Worm (Caenorhabditis elegans): ENCODE measurements around the gene srd-54.
A peak's percentile ranks its signal among the peaks of the same experiment; 100 is the strongest.

srd-54 gene

DNA sequence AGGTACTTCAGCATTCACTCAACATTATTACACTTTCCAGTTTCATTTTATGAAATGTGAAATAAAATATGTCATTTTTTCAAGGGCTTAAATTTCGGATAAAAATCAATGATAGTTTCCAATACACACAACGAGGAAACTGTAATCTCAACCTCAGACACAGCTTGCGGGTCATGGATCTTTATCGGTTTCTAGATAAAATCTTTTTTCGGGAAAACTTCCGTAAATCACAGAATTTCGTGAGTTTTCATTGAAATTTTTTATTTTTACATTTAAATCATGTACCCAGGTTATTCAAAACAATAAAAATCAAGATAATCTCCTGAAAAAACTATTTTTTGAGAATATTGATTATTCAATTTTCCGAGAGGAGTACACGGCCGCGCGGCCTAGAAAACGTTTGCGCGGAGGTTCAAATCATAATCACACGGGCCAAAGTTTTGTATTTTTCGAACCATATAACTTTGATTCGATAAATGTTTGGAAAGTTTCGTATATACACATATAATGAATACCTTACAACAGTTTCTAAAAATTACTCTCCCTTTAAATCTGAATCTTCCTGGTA lies 35.1 kb upstream of the srd-54 start (continued):
- TF ChIP-seq lsy-2 (tag; optimal IDR thresholded peaks at IDR 0.05) (peak in 1 of 2 experiments; percentile 26), hif-1 (tag; optimal IDR thresholded peaks at IDR 0.05) (peak in 1 of 2 experiments; percentile 43), zfp-3 (GFP tag; conservative IDR thresholded peaks at IDR 0.05) (0 out of 2 replicates have a peak, but pooled peaks have one; percentile 18)

DNA sequence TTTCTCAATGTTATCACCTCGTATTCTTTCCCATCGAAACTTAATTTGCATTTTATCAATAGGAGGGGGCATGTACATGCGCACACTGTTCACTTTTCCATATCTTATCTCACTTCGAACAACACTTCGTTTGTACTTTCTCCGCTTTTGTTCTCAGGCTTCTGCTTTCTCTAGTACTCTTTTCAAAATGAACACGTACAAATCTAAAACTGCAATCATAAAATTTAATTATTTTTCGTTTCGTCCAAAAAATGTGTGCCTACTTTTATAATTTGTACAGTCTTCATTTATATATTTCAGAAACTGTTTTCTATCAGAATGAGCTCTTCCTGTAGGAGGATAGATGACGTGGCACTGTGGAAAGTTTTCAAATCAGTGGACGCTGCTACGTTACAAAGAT lies 33.7 kb upstream of the srd-54 start, which contains the start of gene C07D10.1:
TSS of gene C07D10.1 (plus strand) at position 301 of the 400 bp plus-strand sequence.
- TF ChIP-seq fkh-10 (GFP tag; optimal IDR thresholded peaks at IDR 0.05) (no peak), lin-38 (GFP tag; IDR thresholded peaks at IDR 0.05) (peak; percentile 9; the same call in 1 of the 2 replicates)

DNA sequence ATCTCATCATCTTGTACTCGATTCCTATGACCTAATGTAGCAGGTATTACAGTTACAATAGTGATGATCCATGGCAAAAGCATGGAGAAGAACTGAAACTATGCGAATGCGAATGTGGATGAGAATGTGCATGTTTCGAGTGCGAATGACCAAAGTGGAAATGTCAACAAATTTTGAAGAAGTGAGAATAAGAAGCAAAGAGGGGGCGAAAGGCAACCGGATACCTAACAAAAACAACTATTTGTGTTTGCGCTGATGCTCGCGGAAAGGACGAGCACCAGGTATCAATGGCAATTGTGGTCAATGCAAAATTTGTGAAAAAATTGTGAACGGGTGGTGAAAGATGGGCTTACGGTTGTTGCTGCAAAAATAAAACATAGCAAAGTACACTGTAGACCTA lies 29.8 kb upstream of the srd-54 start, which contains the start of gene nas-7:
TSS of gene nas-7 (minus strand) at position 101 of the 400 bp plus-strand sequence.
- peak; percentile 52 for TF ChIP-seq aha-1 (tag)
- no peak for TF ChIP-seq spr-3 (GFP tag; optimal IDR thresholded peaks at IDR 0.05)
- no peak for TF ChIP-seq lin-13 (GFP tag; optimal IDR thresholded peaks at IDR 0.05)

DNA sequence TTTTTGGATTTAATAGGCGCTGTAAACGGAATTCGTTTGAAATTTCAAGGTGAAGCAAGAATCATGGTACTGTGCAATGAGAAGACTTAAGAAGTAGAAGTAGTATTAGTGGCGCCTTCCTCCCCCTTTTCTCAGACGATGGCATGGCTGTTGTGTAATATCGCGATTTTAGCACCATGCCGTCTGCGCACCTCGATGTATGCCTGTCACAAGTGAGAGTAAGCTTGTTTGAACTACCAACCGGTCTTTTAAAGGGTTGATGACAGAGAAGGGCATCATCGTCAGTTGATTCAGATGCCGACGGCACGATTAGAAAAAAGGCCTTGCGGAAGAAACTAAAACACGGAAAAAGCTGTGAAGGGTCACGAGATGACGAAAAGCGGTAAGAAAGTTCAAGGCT lies 28.4 kb upstream of the srd-54 start:
- TF ChIP-seq T26A8.4 (GFP tag; IDR thresholded peaks at IDR 0.05) (peak; percentile 20; the same call in 1 of the 2 replicates), hlh-30 (tag; optimal IDR thresholded peaks at IDR 0.05; ENCODE audit: insufficient read depth) (peak; percentile 51), dmd-6 (GFP tag; IDR thresholded peaks at IDR 0.05) (no peak), nhr-25 (tag; optimal IDR thresholded peaks at IDR 0.05; ENCODE audit: borderline replicate concordance, insufficient read depth) (peak; percentile 52), lsy-2 (tag; optimal IDR thresholded peaks at IDR 0.05) (no peak), aha-1 (tag) (peak; percentile 73), nhr-48 (tag; optimal IDR thresholded peaks at IDR 0.05) (peak; percentile 8), tag-97 (GFP tag; IDR thresholded peaks at IDR 0.05) (no peak), ceh-28 (tag; optimal IDR thresholded peaks at IDR 0.05) (no peak), unc-62 (GFP tag; optimal IDR thresholded peaks at IDR 0.05 in 1 of 2) (peak in 1 of 2 experiments; percentile 61), unc-62 (tag; optimal IDR thresholded peaks at IDR 0.05) (no peak), pha-4 (GFP tag; IDR thresholded peaks at IDR 0.05) (no peak), pha-4 (tag; optimal IDR thresholded peaks at IDR 0.05) (no peak), lin-15B (tag; optimal IDR thresholded peaks at IDR 0.05) (no peak), F10B5.3 (tag; optimal IDR thresholded peaks at IDR 0.05) (no peak), nhr-11 (tag; optimal IDR thresholded peaks at IDR 0.05) (no peak), F26F4.8 (GFP tag; conservative IDR thresholded peaks at IDR 0.05) (no peak), mxl-3 (GFP tag; optimal IDR thresholded peaks at IDR 0.05) (peak; percentile 61), mep-1 (tag; optimal IDR thresholded peaks at IDR 0.05) (peak; percentile 1), hlh-11 (tag; optimal IDR thresholded peaks at IDR 0.05) (peak; percentile 71)

DNA sequence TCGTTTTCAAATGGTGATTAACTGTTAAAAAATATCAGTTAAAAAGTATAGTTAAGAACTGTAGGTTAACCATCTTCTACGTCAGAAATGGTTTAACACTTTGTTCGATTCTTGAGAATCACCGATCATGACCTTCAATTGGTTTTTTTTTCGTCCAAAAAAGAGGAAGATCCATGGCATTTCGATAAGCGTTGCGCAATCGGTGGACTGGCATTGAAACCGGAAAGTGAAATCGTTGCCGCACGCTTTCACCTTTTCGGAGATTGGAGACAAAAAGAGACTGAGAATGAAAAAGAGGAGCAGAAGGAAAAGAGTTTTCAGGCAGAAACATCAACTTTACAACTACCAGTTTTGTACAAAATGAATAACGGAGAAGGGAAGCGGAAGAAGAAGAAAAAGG lies 27.2 kb upstream of the srd-54 start:
- peak; percentile 56 for TF ChIP-seq nhr-28 (tag; optimal IDR thresholded peaks at IDR 0.05)
- no peak for TF ChIP-seq lin-1 (GFP tag; IDR thresholded peaks at IDR 0.05)
- TF ChIP-seq cey-2 (tag; optimal IDR thresholded peaks at IDR 0.05; ENCODE audit: borderline replicate concordance, insufficient read depth), result peak; percentile 23
- TF ChIP-seq madf-5 (GFP tag; IDR thresholded peaks at IDR 0.05), result 0 out of 4 replicates have a peak, but pooled peaks of 1 of the 2 experiments have one; percentile 37
- peak; percentile 69 for TF ChIP-seq nhr-25 (tag; optimal IDR thresholded peaks at IDR 0.05; ENCODE audit: borderline replicate concordance, insufficient read depth)
- peak in 1 of 2 experiments; percentile 43 for TF ChIP-seq mdl-1 (tag; optimal IDR thresholded peaks at IDR 0.05)
- TF ChIP-seq nhr-77 (tag; optimal IDR thresholded peaks at IDR 0.05), result no peak
- TF ChIP-seq daf-19 (GFP tag; conservative IDR thresholded peaks at IDR 0.05), result no peak
- TF ChIP-seq nhr-102 (tag; optimal IDR thresholded peaks at IDR 0.05), result no peak
- no peak for TF ChIP-seq dmd-9 (GFP tag; IDR thresholded peaks at IDR 0.05)
- TF ChIP-seq mep-1 (tag; optimal IDR thresholded peaks at IDR 0.05), result peak; percentile 44
- TF ChIP-seq dve-1 (tag; optimal IDR thresholded peaks at IDR 0.05; ENCODE audit: insufficient read depth), result no peak
- TF ChIP-seq zip-11 (GFP tag; IDR thresholded peaks at IDR 0.05), result no peak
- peak; percentile 46 for TF ChIP-seq hlh-11 (tag; optimal IDR thresholded peaks at IDR 0.05)
- TF ChIP-seq unc-62 (GFP tag; optimal IDR thresholded peaks at IDR 0.05 in 1 of 2), result peak in 1 of 2 experiments; percentile 56
- TF ChIP-seq unc-62 (tag; optimal IDR thresholded peaks at IDR 0.05), result no peak
